Worm (Caenorhabditis elegans) whole organism, late embryonic: ENCODE data around the gene C50F4.16.

ENCODE experiments used
- C38D4.7 ChIP-seq: fragments of 200-800 bp; sonication (Bioruptor generic); optimal IDR thresholded peaks from 2 replicates; lab custom pipeline; 2018; ENCODE audit warnings: mild to moderate bottlenecking, missing genetic modification characterization, moderate library complexity, missing compliant biosample characterization
- F13H6.1 ChIP-seq: sonication (generic microtip); optimal IDR thresholded peaks from 2 replicates; lab custom pipeline; 2016; ENCODE audit warnings: missing genetic modification characterization, missing compliant biosample characterization
- K09A11.1 ChIP-seq: sonication (generic microtip); optimal IDR thresholded peaks from 2 replicates; lab custom pipeline; 2017; ENCODE audit warnings: antibody characterized with exemption, mild to moderate bottlenecking, missing genetic modification characterization, missing compliant biosample characterization; ENCODE audit not compliant: insufficient read depth
- ceh-18 ChIP-seq: sonication (generic microtip); optimal IDR thresholded peaks from 2 replicates; lab custom pipeline; 2016; ENCODE audit warnings: missing genetic modification characterization, missing compliant biosample characterization
- ceh-2 ChIP-seq: sonication (generic microtip); optimal IDR thresholded peaks from 2 replicates; lab custom pipeline; 2016; ENCODE audit warnings: missing genotype, missing genetic modification characterization, missing compliant biosample characterization
- ceh-22 ChIP-seq: sonication (generic microtip); optimal IDR thresholded peaks from 2 replicates; lab custom pipeline; 2017; ENCODE audit warnings: missing biosample characterization, missing genetic modification characterization
- ceh-31 ChIP-seq: sonication (generic microtip); optimal IDR thresholded peaks from 2 replicates; lab custom pipeline; 2016; ENCODE audit warnings: missing genetic modification characterization, missing compliant biosample characterization
- ceh-45 ChIP-seq: fragments of 200-800 bp; sonication (Bioruptor generic); IDR thresholded peaks from 2 replicates; pipeline ENCODE4 v1.3.6; 2022; ENCODE audit warnings: missing genetic modification reagents, missing genetic modification characterization, missing compliant biosample characterization
- ceh-48 ChIP-seq: sonication (generic microtip); optimal IDR thresholded peaks from 2 replicates; lab custom pipeline; 2016; ENCODE audit warnings: missing genetic modification characterization, inconsistent platforms, missing compliant biosample characterization
- ceh-6 ChIP-seq: fragments of 200-800 bp; sonication (Bioruptor generic); optimal IDR thresholded peaks from 2 replicates; lab custom pipeline; 2018; ENCODE audit warnings: mild to moderate bottlenecking, missing genetic modification characterization, missing compliant biosample characterization
- ceh-9 ChIP-seq: sonication (generic microtip); optimal IDR thresholded peaks from 2 replicates; lab custom pipeline; 2016; ENCODE audit warnings: mild to moderate bottlenecking, missing genetic modification characterization, inconsistent platforms, missing compliant biosample characterization
- dmd-4 ChIP-seq: sonication (generic microtip); optimal IDR thresholded peaks from 2 replicates; lab custom pipeline; 2016; ENCODE audit warnings: borderline replicate concordance, missing genetic modification characterization, missing compliant biosample characterization
- elt-2 ChIP-seq: sonication (generic microtip); optimal IDR thresholded peaks from 2 replicates; lab custom pipeline; 2016; ENCODE audit warnings: missing genetic modification reagents, missing genetic modification characterization, missing compliant biosample characterization
- ets-4 ChIP-seq: sonication (generic microtip); optimal IDR thresholded peaks from 2 replicates; lab custom pipeline; 2016; ENCODE audit warnings: missing genetic modification characterization, missing compliant biosample characterization
- fax-1 ChIP-seq: sonication (generic microtip); optimal IDR thresholded peaks from 2 replicates; lab custom pipeline; 2016; ENCODE audit warnings: missing genotype, missing genetic modification characterization, missing compliant biosample characterization
- fkh-10 ChIP-seq: fragments of 150-350 bp; optimal IDR thresholded peaks from 2 replicates; lab custom pipeline; 2014; ENCODE audit warnings: missing biosample characterization, missing genetic modification reagents, missing genetic modification characterization
- fkh-6 ChIP-seq: sonication (generic microtip); optimal IDR thresholded peaks from 2 replicates; lab custom pipeline; 2016; ENCODE audit warnings: missing genetic modification characterization, missing compliant biosample characterization
- gmeb-2 ChIP-seq: sonication (generic microtip); optimal IDR thresholded peaks from 2 replicates; lab custom pipeline; 2016; ENCODE audit warnings: missing genetic modification characterization, inconsistent platforms, missing compliant biosample characterization
- hlh-30 ChIP-seq: sonication (generic microtip); optimal IDR thresholded peaks from 2 replicates; lab custom pipeline; 2017; ENCODE audit warnings: antibody characterized with exemption, missing genetic modification characterization, missing compliant biosample characterization; ENCODE audit not compliant: insufficient read depth
- madf-2 ChIP-seq: sonication (generic microtip); optimal IDR thresholded peaks from 2 replicates; lab custom pipeline; 2017; ENCODE audit warnings: missing genetic modification characterization, missing compliant biosample characterization
- nfya-1 ChIP-seq: sonication (generic microtip); optimal IDR thresholded peaks from 2 replicates; lab custom pipeline; 2017; ENCODE audit warnings: missing genetic modification characterization, mild to moderate bottlenecking, missing compliant biosample characterization, antibody characterized with exemption, moderate library complexity
- nhr-11 ChIP-seq: fragments of 150-350 bp; optimal IDR thresholded peaks from 2 replicates; lab custom pipeline; 2014; ENCODE audit warnings: missing biosample characterization, missing genetic modification characterization
- npax-4 ChIP-seq: sonication (generic microtip); optimal IDR thresholded peaks from 2 replicates; lab custom pipeline; 2016; ENCODE audit warnings: missing genetic modification characterization, missing compliant biosample characterization
- odd-2 ChIP-seq: sonication (generic microtip); optimal IDR thresholded peaks from 2 replicates; lab custom pipeline; 2017; ENCODE audit warnings: antibody characterized with exemption, mild to moderate bottlenecking, missing genetic modification characterization, missing compliant biosample characterization
- pat-9 ChIP-seq: fragments of 200-800 bp; sonication (Bioruptor generic); optimal IDR thresholded peaks from 2 replicates; lab custom pipeline; 2018; ENCODE audit warnings: mild to moderate bottlenecking, missing genetic modification characterization, moderate library complexity, missing compliant biosample characterization
- pha-2 ChIP-seq: sonication (generic microtip); optimal IDR thresholded peaks from 2 replicates; lab custom pipeline; 2017; ENCODE audit warnings: mild to moderate bottlenecking, missing genetic modification characterization, missing compliant biosample characterization
- pha-4 ChIP-seq: fragments of 150-350 bp; optimal IDR thresholded peaks from 2 replicates; lab custom pipeline; 2018; ENCODE audit warnings: missing biosample characterization, missing genetic modification reagents, missing genetic modification characterization
- pqm-1 ChIP-seq: sonication (generic microtip); optimal IDR thresholded peaks from 2 replicates; lab custom pipeline; 2016; ENCODE audit warnings: missing genetic modification characterization, missing compliant biosample characterization
- pros-1 ChIP-seq: fragments of 150-350 bp; optimal IDR thresholded peaks from 2 replicates; lab custom pipeline; 2014; ENCODE audit warnings: missing biosample characterization, missing genetic modification reagents, missing genetic modification characterization
- ref-2 ChIP-seq: sonication (generic microtip); optimal IDR thresholded peaks from 2 replicates; lab custom pipeline; 2016; ENCODE audit warnings: missing genetic modification characterization, missing compliant biosample characterization
- sdc-2 ChIP-seq: sonication (generic microtip); optimal IDR thresholded peaks from 2 replicates; lab custom pipeline; 2016; ENCODE audit warnings: missing genotype, missing genetic modification characterization, missing compliant biosample characterization
- sox-4 ChIP-seq: sonication (generic microtip); optimal IDR thresholded peaks from 2 replicates; lab custom pipeline; 2017; ENCODE audit warnings: mild to moderate bottlenecking, missing genetic modification characterization, inconsistent platforms, missing compliant biosample characterization
- syd-9 ChIP-seq: sonication (generic microtip); optimal IDR thresholded peaks from 2 replicates; lab custom pipeline; 2016; ENCODE audit warnings: mild to moderate bottlenecking, missing genetic modification characterization, moderate library complexity, missing compliant biosample characterization
- tbx-7 ChIP-seq: sonication (generic microtip); optimal IDR thresholded peaks from 2 replicates; lab custom pipeline; 2016; ENCODE audit warnings: missing genotype, missing genetic modification characterization, missing compliant biosample characterization
- ttx-3 ChIP-seq: sonication (generic microtip); optimal IDR thresholded peaks from 2 replicates; lab custom pipeline; 2016; ENCODE audit warnings: missing genetic modification reagents, missing genetic modification characterization, missing compliant biosample characterization
- unc-42 ChIP-seq: sonication (generic microtip); optimal IDR thresholded peaks from 2 replicates; lab custom pipeline; 2016; ENCODE audit warnings: missing genotype, missing genetic modification characterization, missing compliant biosample characterization
- unc-86 ChIP-seq: sonication (generic microtip); optimal IDR thresholded peaks from 2 replicates; lab custom pipeline; 2016; ENCODE audit warnings: missing genetic modification characterization, missing compliant biosample characterization
- ztf-16 ChIP-seq: sonication (generic microtip); optimal IDR thresholded peaks from 2 replicates; lab custom pipeline; 2017; ENCODE audit warnings: missing genetic modification characterization, missing compliant biosample characterization

The C50F4.16 gene

DNA sequence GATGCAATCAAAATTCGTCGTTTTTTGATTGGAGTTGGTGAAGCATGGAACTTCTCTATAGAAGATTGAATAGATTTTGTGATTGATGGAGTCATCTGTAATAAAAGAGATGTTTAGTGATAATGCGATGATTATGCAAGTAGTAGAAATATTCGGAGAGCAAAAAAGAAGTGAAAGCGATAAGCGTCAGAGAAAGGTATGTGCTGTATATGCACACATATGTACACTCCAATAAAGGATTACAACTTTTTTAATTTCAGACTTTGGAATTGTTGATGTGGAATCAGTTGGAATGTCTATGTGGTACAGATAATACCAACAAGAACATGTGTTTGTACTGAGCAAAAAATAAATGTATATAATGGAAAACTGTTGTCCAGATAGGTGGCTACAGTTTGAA, 28.8 kb upstream of the C50F4.16 start, which contains the start of gene F25B3.5:
F25B3.5 (minus strand) TSS at position 101 of the 400 bp plus-strand sequence.
- TF ChIP-seq fax-1 (tag; lab: Kevin White, UChicago): no peak
- TF ChIP-seq nfya-1 (tag; lab: Kevin White, UChicago): no peak
- no peak for TF ChIP-seq syd-9 (tag; lab: Kevin White, UChicago)
- no peak for TF ChIP-seq ceh-18
- no peak for TF ChIP-seq pros-1 (tag; lab: Kevin White, UChicago)
- no peak for TF ChIP-seq pat-9 (tag; lab: Kevin White, UChicago)
- no peak for TF ChIP-seq npax-4 (tag; lab: Kevin White, UChicago)
- no peak for TF ChIP-seq ref-2
- no peak for TF ChIP-seq ttx-3 (tag; lab: Kevin White, UChicago)
- TF ChIP-seq ets-4 (tag; lab: Kevin White, UChicago): no peak
- no peak for TF ChIP-seq gmeb-2 (tag; lab: Kevin White, UChicago)
- TF ChIP-seq hlh-30: no peak
- no peak for TF ChIP-seq C38D4.7 (GFP tag; lab: Kevin White, UChicago)
- no peak for TF ChIP-seq ceh-9 (tag; lab: Kevin White, UChicago)
- TF ChIP-seq ceh-31 (tag; lab: Kevin White, UChicago): no peak
- no peak for TF ChIP-seq ceh-2 (tag; lab: Kevin White, UChicago)
- TF ChIP-seq unc-42 (tag; lab: Kevin White, UChicago): no peak
- TF ChIP-seq elt-2 (tag; lab: Kevin White, UChicago): no peak
- TF ChIP-seq nhr-11: no peak
- TF ChIP-seq ztf-16 (tag; lab: Kevin White, UChicago): no peak

- TF ChIP-seq pqm-1 (tag; lab: Kevin White, UChicago) (no peak), syd-9 (tag; lab: Kevin White, UChicago) (no peak), sox-4 (tag; lab: Kevin White, UChicago) (no peak), K09A11.1 (tag; lab: Kevin White, UChicago) (no peak), pha-2 (tag; lab: Kevin White, UChicago) (no peak)
Measured at ce11 chrV:9568707-9569106, 27.3 kb upstream of the C50F4.16 start, which contains the start of gene F25B3.4. TSS of gene F25B3.4 (minus strand) at chrV:9568807.

DNA sequence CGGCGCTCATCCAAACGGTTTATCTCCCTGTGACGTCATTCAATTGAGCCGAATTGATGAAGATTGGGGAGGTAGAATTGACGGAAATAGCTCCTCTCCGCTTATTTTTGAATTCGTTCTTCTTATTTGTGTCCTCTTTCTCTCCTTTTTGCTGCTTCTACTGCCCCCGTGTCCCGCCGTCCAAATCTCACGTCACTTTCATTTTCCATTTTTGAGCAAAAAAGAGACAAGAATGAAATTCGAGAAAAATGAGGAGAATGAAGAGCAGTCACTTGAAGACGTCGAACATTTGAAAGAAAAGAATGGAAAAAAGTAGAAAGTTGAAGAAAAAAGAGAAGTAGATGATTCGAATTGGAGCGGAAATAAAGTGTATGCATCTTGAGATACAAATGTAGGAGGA, 22.2 kb upstream of the C50F4.16 start:
- TF ChIP-seq ref-2: no peak
- TF ChIP-seq F13H6.1 (tag; lab: Kevin White, UChicago): no peak
- TF ChIP-seq fkh-10 (GFP tag; lab: Kevin White, UChicago): no peak
- TF ChIP-seq ceh-6: no peak
- TF ChIP-seq madf-2 (tag; lab: Kevin White, UChicago): no peak
- TF ChIP-seq unc-86 (tag; lab: Kevin White, UChicago): no peak
- no peak for TF ChIP-seq ceh-45 (GFP tag; lab: Robert Waterston, UW)
- TF ChIP-seq pha-2 (tag; lab: Kevin White, UChicago): no peak
- no peak for TF ChIP-seq K09A11.1 (tag; lab: Kevin White, UChicago)
- TF ChIP-seq odd-2 (tag; lab: Kevin White, UChicago): no peak
- no peak for TF ChIP-seq sdc-2 (tag; lab: Kevin White, UChicago)
- TF ChIP-seq fkh-6 (tag; lab: Kevin White, UChicago): no peak
- TF ChIP-seq dmd-4 (tag; lab: Kevin White, UChicago): no peak
- TF ChIP-seq pha-4 (tag; lab: Kevin White, UChicago): no peak
- no peak for TF ChIP-seq ceh-22
- TF ChIP-seq syd-9 (tag; lab: Kevin White, UChicago): no peak
- TF ChIP-seq tbx-7 (tag; lab: Kevin White, UChicago): no peak
- TF ChIP-seq fax-1 (tag; lab: Kevin White, UChicago): no peak
- TF ChIP-seq ceh-18: no peak
- no peak for TF ChIP-seq ceh-48 (tag; lab: Kevin White, UChicago)
- TF ChIP-seq, all 69 proteins: peak for 0
